Worm (Caenorhabditis elegans) whole organism, L4/young adult: ENCODE measurements around the gene dhs-14.

Experiments
- W03F9.2 ChIP-seq: fragments of 150-350 bp; optimal IDR thresholded peaks from 2 replicates; lab custom pipeline; 2014; ENCODE audit warnings: missing biosample characterization, missing genetic modification characterization
- dao-5 ChIP-seq: sonication (generic microtip); optimal IDR thresholded peaks from 2 replicates; lab custom pipeline; 2016; ENCODE audit warnings: missing genotype, missing genetic modification characterization, moderate library complexity, missing compliant biosample characterization
- him-1 ChIP-seq: sonication (generic microtip); optimal IDR thresholded peaks from 2 replicates; lab custom pipeline; 2016; ENCODE audit warnings: missing genotype, missing genetic modification reagents, missing genetic modification characterization, missing compliant biosample characterization

dhs-14 gene

DNA sequence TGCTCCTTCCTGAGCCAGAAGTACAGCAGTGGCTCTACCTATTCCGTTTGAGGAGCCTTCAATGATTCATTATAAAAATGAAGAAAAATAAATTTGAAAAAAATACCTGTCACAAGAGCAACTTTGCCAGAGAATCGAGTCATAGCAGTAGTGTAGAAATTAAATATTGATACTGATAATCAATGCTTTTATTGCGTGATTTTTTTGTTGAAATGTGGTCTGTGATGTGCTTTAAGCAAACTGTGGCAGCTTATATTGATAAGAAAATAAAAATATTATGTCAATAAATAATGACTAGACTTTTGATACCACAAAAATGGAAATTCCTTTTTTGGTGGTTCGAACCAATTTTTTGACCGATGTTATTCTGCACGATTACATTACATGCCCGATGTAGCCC is at the start of gene dhs-14:
Gene dhs-14 (minus strand): TSS at position 149 of the 400 bp plus-strand sequence.
- TF ChIP-seq him-1 (tag; lab: Kevin White, UChicago) (no peak), W03F9.2 (tag; lab: Kevin White, UChicago) (no peak), dao-5 (tag; lab: Kevin White, UChicago) (no peak)

DNA sequence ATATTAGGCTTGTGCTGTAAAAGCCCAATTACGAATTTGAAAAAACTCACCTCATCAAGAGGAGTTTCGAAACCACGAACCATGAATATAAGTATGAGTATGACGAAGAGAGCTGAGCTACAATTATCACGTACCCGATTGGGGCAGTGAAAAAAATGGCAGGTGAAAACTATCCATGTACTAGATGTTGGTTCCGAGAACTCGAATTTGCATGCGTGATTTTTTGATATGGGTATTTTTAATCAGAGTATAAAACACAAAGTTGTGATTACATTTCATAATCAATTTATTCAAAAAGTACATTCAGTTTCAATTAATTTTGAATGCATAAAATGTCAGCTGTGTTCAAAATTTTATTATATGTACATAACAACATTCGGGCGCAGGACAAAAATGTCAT is 48.9 kb upstream of the dhs-14 start, which contains the start of gene F54E2.9:
Gene F54E2.9 (minus strand): TSS at position 132 of the 400 bp plus-strand sequence.
- TF ChIP-seq him-1 (tag; lab: Kevin White, UChicago), result no peak
- TF ChIP-seq W03F9.2 (tag; lab: Kevin White, UChicago), result no peak
- no peak for TF ChIP-seq dao-5 (tag; lab: Kevin White, UChicago)

DNA sequence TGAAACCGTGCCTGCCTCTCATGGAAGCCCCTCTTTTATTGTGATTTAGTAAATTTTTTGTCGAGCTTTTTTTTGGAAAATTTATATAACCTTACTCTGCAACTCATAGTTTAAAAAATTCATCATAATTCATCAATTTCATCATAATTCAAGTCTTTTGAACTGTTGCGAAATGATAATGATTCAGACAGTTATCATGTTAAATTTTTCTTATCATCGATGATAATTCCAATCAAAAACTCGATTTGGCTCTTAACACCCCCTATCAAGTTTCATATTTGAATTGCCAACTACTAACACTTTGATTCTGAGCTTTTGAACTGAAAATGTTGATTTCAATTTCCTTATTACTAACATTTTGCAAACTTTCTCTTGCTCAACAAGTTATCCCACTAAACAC is 45.2 kb upstream of the dhs-14 start, which contains the start of gene F54E2.1:
Gene F54E2.1 (plus strand): TSS at position 235 of the 400 bp plus-strand sequence.
- TF ChIP-seq W03F9.2 (tag; lab: Kevin White, UChicago), result no peak
- no peak for TF ChIP-seq him-1 (tag; lab: Kevin White, UChicago)
- TF ChIP-seq dao-5 (tag; lab: Kevin White, UChicago), result no peak

DNA sequence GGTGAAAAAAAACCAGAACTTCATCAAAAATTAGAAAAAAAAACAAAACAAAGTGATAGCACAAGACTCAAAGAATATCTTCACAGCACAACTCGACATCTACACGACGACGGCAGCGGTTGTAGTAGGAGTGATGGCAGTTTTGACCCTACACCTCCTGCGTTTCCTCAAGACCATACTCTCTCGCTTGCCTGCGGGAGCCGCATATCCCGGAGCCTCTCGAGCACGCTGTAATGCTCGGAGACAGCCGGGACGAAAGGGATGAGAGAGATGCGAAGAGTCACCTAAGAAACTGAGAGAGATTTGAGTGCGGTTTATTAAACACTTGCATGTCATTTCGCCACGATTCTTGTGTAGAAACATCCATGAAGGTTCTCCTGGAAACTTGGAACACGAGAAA is 44.4 kb upstream of the dhs-14 start:
- no peak for TF ChIP-seq him-1 (tag; lab: Kevin White, UChicago)
- TF ChIP-seq dao-5 (tag; lab: Kevin White, UChicago), result no peak
- TF ChIP-seq W03F9.2 (tag; lab: Kevin White, UChicago), result no peak

DNA sequence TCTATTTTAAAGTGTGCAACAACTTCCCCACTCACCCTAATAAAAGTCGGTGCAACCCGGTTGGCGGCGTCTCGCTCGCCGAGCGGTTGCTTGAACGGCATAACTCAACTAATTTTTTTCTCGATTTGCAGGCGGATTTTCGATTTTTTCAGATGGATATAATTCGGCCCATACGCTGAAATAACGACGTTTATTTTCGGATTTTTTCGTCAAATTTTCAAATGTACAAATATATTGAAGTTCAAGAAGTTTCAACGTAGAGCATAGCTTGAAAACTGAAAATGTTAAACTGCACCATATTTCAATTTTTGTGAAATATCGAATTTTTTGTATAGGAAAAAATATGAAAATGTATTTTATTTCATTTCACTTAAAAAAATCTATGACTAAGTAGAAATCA is 42.8 kb upstream of the dhs-14 start, which contains the start of gene ketn-1:
Gene ketn-1 (minus strand): TSS at position 101 of the 400 bp plus-strand sequence.
- no peak for TF ChIP-seq W03F9.2 (tag; lab: Kevin White, UChicago)
- no peak for TF ChIP-seq dao-5 (tag; lab: Kevin White, UChicago)
- TF ChIP-seq him-1 (tag; lab: Kevin White, UChicago), result no peak

DNA sequence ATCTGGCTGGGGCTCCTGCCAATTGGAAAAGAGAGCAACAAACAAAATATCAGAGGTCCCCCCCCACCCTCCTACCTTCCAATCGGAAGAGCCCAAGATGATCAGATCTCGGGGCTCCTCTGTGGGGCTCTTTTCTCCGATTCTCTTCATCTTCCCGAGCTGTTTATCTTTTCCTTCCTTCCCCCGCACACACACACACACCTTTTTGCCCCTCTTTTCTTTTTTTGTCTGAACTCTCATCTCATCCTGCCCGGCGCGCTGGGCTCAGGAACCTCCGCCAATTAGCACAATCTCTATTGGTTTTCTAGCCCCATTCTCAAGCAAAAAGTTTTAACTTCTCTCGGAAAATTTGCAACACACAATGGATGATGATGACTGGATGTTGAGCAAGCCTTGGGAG is 38.3 kb upstream of the dhs-14 start:
- no peak for TF ChIP-seq dao-5 (tag; lab: Kevin White, UChicago)
- no peak for TF ChIP-seq him-1 (tag; lab: Kevin White, UChicago)
- no peak for TF ChIP-seq W03F9.2 (tag; lab: Kevin White, UChicago)

DNA sequence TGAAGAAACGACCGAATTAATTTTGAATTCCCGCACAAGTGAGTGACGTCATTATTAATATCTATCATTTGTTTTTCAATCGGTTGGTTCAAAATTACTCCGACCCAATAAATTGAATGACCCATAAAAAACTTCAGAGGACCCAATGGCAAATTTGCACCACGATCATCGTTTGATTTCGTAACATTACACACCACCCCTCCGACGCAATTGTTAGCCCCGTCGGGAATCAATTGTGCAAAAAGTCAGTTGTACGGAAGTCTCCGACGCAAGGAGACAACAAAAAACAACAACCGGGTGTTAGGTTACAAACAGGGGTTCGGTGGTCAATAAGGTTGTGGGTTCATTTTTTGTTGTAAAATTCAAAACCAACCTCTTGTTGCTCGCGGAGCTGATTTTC is 37.0 kb upstream of the dhs-14 start:
- no peak for TF ChIP-seq W03F9.2 (tag; lab: Kevin White, UChicago)

DNA sequence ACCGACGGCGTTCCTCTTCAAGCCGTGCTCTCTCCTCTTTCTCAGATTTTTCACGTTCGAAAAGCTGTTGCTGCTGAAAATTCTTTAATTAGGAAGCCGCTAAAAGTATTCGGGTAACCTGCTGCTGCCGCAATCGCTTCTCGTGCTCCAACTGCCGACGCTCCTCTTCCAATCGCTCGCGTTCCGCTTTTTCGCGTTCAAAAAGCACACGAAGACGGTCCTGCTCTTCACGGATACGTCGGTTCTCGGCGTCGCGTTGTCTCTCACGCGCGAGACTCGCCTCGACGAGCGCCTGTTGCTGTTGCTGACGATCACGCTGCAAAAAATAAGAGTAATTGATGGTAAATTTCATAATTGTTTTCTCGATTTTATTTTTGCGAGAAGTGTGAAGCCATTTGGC is 35.7 kb upstream of the dhs-14 start:
- no peak for TF ChIP-seq dao-5 (tag; lab: Kevin White, UChicago)
- no peak for TF ChIP-seq W03F9.2 (tag; lab: Kevin White, UChicago)
- TF ChIP-seq him-1 (tag; lab: Kevin White, UChicago), result no peak

DNA sequence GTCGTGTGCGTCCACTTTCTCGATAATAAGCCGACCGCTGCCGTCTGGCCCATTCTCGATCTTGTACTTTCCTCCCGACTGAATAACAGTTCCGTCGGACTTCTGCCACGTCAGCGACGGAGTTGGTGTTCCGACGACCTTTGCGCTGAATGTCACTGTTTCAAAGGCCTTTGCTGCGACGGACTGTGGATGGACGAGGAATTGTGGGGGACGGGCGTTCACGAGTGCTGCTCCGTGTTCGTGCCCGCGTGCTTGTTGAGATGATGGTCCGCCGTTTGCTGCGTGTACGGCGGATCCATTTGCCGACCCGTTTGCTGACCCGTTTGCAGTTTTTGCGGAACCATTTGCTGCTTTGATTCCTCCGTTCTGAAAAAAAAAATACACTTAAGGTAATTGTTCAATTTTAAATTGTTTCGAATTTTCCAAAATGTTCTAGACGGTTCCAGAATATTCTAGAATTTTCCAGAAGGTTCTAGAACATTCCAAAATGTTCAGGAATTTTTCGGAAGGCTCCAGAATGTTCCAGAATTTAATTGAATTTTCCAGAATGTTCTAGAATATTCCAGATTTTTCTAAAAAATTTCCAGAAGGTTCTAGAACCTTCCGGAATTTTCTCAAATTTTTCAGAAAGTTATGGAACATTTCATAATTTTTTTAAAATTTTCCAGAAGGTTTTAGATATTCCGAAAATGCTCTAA is 34.3 kb upstream of the dhs-14 start:
- no peak for TF ChIP-seq dao-5 (tag; lab: Kevin White, UChicago)
- no peak for TF ChIP-seq him-1 (tag; lab: Kevin White, UChicago)
- no peak for TF ChIP-seq W03F9.2 (tag; lab: Kevin White, UChicago)

DNA sequence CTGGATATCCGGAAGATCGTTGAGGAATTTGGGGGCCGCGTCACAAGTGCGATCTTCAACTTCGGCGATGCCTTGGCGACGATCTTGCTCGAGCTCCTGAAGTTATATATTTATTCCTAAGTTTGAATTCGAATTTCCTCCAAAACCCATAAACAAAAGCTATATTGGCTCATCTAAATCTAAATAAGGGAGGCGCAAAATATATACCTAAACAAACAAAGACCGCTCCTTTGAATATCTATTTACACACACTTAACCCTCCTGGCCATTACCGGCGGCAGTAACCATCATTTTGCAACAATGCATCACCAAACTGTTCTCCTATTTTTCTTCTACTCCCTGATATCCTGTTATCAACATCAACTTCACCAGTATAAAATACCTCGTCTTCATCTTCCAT is 31.0 kb upstream of the dhs-14 start, which contains the start of gene F54E2.2:
Gene F54E2.2 (plus strand): TSS at position 301 of the 400 bp plus-strand sequence.
- TF ChIP-seq him-1 (tag; lab: Kevin White, UChicago), result no peak
- TF ChIP-seq dao-5 (tag; lab: Kevin White, UChicago), result no peak
- TF ChIP-seq W03F9.2 (tag; lab: Kevin White, UChicago), result no peak

DNA sequence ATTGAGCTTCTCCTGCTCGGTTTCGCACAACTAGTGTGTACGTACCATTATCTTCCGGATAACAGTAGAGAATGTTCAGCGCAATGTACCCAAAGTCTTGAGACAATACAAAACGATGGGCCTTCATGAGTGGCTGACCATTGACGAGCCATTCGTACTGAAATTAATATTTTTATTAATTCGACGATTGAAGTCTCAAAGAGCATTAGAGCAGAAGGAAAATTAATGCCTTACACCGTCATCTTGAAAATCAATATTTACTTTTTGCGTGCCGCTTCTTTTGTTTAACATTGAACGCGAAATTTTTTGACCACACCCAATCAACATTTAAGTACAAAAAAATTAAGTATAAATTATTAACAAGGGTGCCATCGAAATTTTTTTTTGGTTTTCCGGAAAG is 28.0 kb upstream of the dhs-14 start:
- TF ChIP-seq W03F9.2 (tag; lab: Kevin White, UChicago) (no peak), dao-5 (tag; lab: Kevin White, UChicago) (no peak), him-1 (tag; lab: Kevin White, UChicago) (no peak)

DNA sequence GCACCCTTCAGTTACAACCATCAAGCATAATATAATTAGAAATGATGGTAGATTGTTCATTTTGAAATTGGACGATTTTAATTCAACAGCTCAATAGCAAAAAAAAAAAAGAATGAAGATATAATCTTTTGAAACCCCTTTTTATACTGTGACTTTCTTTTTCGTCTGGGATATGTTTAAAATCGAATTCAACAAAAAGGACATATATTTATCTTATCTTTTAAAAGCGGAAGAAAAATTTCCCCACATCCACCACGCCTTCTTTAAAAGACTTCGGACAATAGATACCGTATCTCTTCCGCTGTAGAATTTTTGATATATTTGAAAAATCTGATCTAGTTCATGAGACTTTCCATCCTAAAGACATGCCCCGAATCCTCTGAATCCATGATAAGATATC is 15.8 kb upstream of the dhs-14 start, which contains the start of gene R05D8.11:
Gene R05D8.11 (minus strand): TSS at position 101 of the 400 bp plus-strand sequence.
- TF ChIP-seq him-1 (tag; lab: Kevin White, UChicago), result no peak
- TF ChIP-seq dao-5 (tag; lab: Kevin White, UChicago), result no peak
- no peak for TF ChIP-seq W03F9.2 (tag; lab: Kevin White, UChicago)

DNA sequence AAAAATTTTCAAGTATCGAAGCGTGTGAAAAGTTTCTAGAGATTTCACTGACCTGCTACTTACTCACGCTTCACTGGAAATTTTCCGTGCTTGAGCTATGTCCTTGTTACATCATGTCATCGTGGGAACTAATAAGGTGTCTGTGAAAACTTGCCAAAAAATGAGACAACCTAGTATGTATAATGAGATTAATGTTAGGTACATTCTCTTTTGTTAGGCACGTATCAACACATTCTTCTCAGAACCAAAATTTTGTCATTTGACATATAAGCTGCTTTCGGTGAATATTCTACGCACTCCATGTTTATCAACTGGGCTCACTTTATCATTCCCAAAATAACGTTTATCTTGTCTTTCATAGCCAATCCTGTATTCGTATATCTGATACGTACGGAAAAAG is 9.0 kb upstream of the dhs-14 start, which contains the start of gene srj-18:
Gene srj-18 (plus strand): TSS at position 301 of the 400 bp plus-strand sequence.
- no peak for TF ChIP-seq dao-5 (tag; lab: Kevin White, UChicago)
- no peak for TF ChIP-seq W03F9.2 (tag; lab: Kevin White, UChicago)
- TF ChIP-seq him-1 (tag; lab: Kevin White, UChicago), result no peak

DNA sequence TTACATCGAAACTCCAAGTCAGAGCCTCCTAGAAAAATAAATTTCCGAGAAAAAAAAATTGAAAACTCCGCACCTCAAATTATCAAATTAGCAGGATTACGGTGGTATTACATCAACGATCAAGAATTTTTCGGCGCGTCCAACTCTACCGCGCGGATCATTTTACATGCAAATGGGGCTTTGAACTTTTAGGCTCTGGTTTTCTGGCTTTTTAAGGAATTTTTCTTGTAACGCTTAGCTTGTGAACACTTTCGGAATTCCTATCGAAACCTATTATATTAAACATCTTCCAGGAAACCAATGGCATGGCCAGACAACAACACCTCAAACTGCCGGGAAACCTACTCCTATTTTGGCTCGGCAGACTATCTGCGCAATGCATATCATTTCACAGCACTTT is 6.6 kb upstream of the dhs-14 start, which contains the start of gene srh-56:
Gene srh-56 (plus strand): TSS at position 301 of the 400 bp plus-strand sequence.
- no peak for TF ChIP-seq dao-5 (tag; lab: Kevin White, UChicago)
- TF ChIP-seq him-1 (tag; lab: Kevin White, UChicago), result no peak
- TF ChIP-seq W03F9.2 (tag; lab: Kevin White, UChicago), result no peak
